Worm (Caenorhabditis elegans) whole organism, L4 larva: ENCODE measurements around the gene M01H9.2.

Source experiments
- F37D6.2 ChIP-seq: sonication (generic microtip); optimal IDR thresholded peaks from 2 replicates; lab custom pipeline; 2016; ENCODE audit warnings: mild to moderate bottlenecking, missing genetic modification characterization, missing compliant biosample characterization
- R02D3.7 ChIP-seq: fragments of 150-350 bp; sonication (generic microtip); optimal IDR thresholded peaks from 3 replicates; lab custom pipeline; 2014; ENCODE audit warnings: missing biosample characterization, missing genetic modification characterization
- T26A8.4 ChIP-seq: fragments of 200-800 bp; sonication (Bioruptor generic); IDR thresholded peaks from 2 replicates; pipeline ENCODE4 v1.3.6; 2022; ENCODE audit warnings: missing genetic modification characterization, missing compliant biosample characterization
- Y48G9A.11 ChIP-seq: fragments of 200-800 bp; sonication (Bioruptor generic); IDR thresholded peaks from 2 replicates; pipeline ENCODE4 v1.3.6; 2022; ENCODE audit warnings: missing genetic modification reagents, missing genetic modification characterization, missing compliant biosample characterization
- Y5F2A.4 ChIP-seq: fragments of 200-800 bp; sonication (Bioruptor generic); optimal IDR thresholded peaks from 2 replicates; lab custom pipeline; 2018; ENCODE audit warnings: mild to moderate bottlenecking, missing genetic modification characterization, missing compliant biosample characterization
- aha-1 ChIP-seq: fragments of 150-350 bp; peaks from one replicate; lab custom pipeline; 2014; ENCODE audit warnings: missing biosample characterization, missing genetic modification characterization
- ama-1 ChIP-seq: fragments of 150-350 bp; optimal IDR thresholded peaks from 2 replicates; lab custom pipeline; 2014; ENCODE audit warnings: inconsistent platforms, mixed read lengths
- ceh-28 ChIP-seq: fragments of 150-350 bp; optimal IDR thresholded peaks from 2 replicates; lab custom pipeline; 2014; ENCODE audit warnings: missing biosample characterization, missing genetic modification reagents, missing genetic modification characterization
- ceh-32 ChIP-seq: sonication (generic microtip); optimal IDR thresholded peaks from 2 replicates; lab custom pipeline; 2016; ENCODE audit warnings: mild to moderate bottlenecking, missing genetic modification characterization, missing compliant biosample characterization; ENCODE audit not compliant: poor library complexity
- ceh-82 ChIP-seq: sonication (generic microtip); optimal IDR thresholded peaks from 2 replicates; lab custom pipeline; 2017; ENCODE audit warnings: missing biosample characterization, missing genetic modification characterization
- ces-1 ChIP-seq: fragments of 150-350 bp; sonication (generic microtip); optimal IDR thresholded peaks from 4 replicates; lab custom pipeline; 2014; ENCODE audit warnings: missing biosample characterization, missing genetic modification reagents, missing genetic modification characterization
- ctbp-1 ChIP-seq: fragments of 200-800 bp; sonication (Bioruptor generic); IDR thresholded peaks from 2 replicates; pipeline ENCODE4 v1.3.6; 2022; ENCODE audit warnings: missing genetic modification reagents, missing genetic modification characterization, missing compliant biosample characterization
- daf-16 ChIP-seq, 3 experiments: sonication (generic microtip); optimal IDR thresholded peaks; 2 replicates each; lab custom pipeline; 2016 to 2017; ENCODE audit warnings: missing genetic modification characterization in 3 of 3, missing genetic modification reagents in 3 of 3, mild to moderate bottlenecking in 2 of 3, missing compliant biosample characterization in 2 of 3, missing biosample characterization in 1 of 3, moderate library complexity in 1 of 3
- dmd-6 ChIP-seq: fragments of 200-800 bp; sonication (Bioruptor generic); IDR thresholded peaks from 2 replicates; pipeline ENCODE4 v1.3.6; 2022; ENCODE audit warnings: missing genetic modification reagents, missing genetic modification characterization, missing compliant biosample characterization
- dve-1 ChIP-seq: sonication (generic microtip); optimal IDR thresholded peaks from 2 replicates; lab custom pipeline; 2017; ENCODE audit warnings: antibody characterized with exemption, mild to moderate bottlenecking, missing genetic modification characterization, missing compliant biosample characterization; ENCODE audit not compliant: insufficient read depth
- fkh-10 ChIP-seq: fragments of 150-350 bp; optimal IDR thresholded peaks from 2 replicates; lab custom pipeline; 2014; ENCODE audit warnings: missing biosample characterization, missing genetic modification reagents, missing genetic modification characterization
- hlh-11 ChIP-seq: fragments of 200-800 bp; sonication (Bioruptor generic); optimal IDR thresholded peaks from 2 replicates; lab custom pipeline; 2018; ENCODE audit warnings: mild to moderate bottlenecking, missing genetic modification characterization, missing compliant biosample characterization
- hlh-30 ChIP-seq: sonication (generic microtip); optimal IDR thresholded peaks from 2 replicates; lab custom pipeline; 2017; ENCODE audit warnings: antibody characterized with exemption, mild to moderate bottlenecking, missing genetic modification characterization, missing compliant biosample characterization; ENCODE audit not compliant: insufficient read depth
- lin-1 ChIP-seq: fragments of 200-800 bp; sonication (Bioruptor generic); IDR thresholded peaks from 2 replicates; pipeline ENCODE4 v1.3.6; 2022; ENCODE audit warnings: missing genetic modification reagents, missing genetic modification characterization, missing compliant biosample characterization
- lin-15B ChIP-seq: fragments of 150-350 bp; sonication (generic microtip); optimal IDR thresholded peaks from 3 replicates; lab custom pipeline; 2014; ENCODE audit warnings: missing biosample characterization, missing genetic modification characterization
- lsy-2 ChIP-seq, 2 experiments: fragments of 150-350 bp in 1 of 2; sonication (generic microtip) in 1 of 2; optimal IDR thresholded peaks; 2 replicates each; lab custom pipeline; 2014 to 2017; ENCODE audit warnings: missing biosample characterization in 2 of 2, missing genetic modification characterization in 2 of 2
- madf-9 ChIP-seq: fragments of 200-800 bp; sonication (Bioruptor generic); conservative IDR thresholded peaks from 2 replicates; pipeline ENCODE4 v1.3.6; 2022; ENCODE audit warnings: missing genetic modification reagents, missing genetic modification characterization, missing compliant biosample characterization
- mdl-1 ChIP-seq, 2 experiments: fragments of 150-350 bp in 1 of 2; sonication (generic microtip) in 1 of 2; optimal IDR thresholded peaks; 2 replicates each; lab custom pipeline; 2014 to 2017; ENCODE audit warnings: missing biosample characterization in 2 of 2, missing genetic modification characterization in 2 of 2
- mdt-29 ChIP-seq: fragments of 200-800 bp; sonication (Bioruptor generic); IDR thresholded peaks from 2 replicates; pipeline ENCODE4 v1.3.6; 2022; ENCODE audit warnings: missing genetic modification reagents, missing genetic modification characterization, missing compliant biosample characterization
- mep-1 ChIP-seq: fragments of 150-350 bp; sonication (generic microtip); optimal IDR thresholded peaks from 3 replicates; lab custom pipeline; 2014; ENCODE audit warnings: missing biosample characterization, missing genetic modification characterization
- mxl-3 ChIP-seq: fragments of 200-800 bp; sonication (Bioruptor generic); optimal IDR thresholded peaks from 2 replicates; lab custom pipeline; 2018; ENCODE audit warnings: mild to moderate bottlenecking, missing genetic modification characterization, missing compliant biosample characterization
- nhr-11 ChIP-seq: fragments of 150-350 bp; optimal IDR thresholded peaks from 2 replicates; lab custom pipeline; 2014; ENCODE audit warnings: missing biosample characterization, missing genetic modification characterization
- nhr-25 ChIP-seq: sonication (generic microtip); optimal IDR thresholded peaks from 2 replicates; lab custom pipeline; 2017; ENCODE audit warnings: missing genetic modification characterization, mild to moderate bottlenecking, missing compliant biosample characterization, antibody characterized with exemption, moderate library complexity, borderline replicate concordance; ENCODE audit not compliant: insufficient read depth
- nhr-28 ChIP-seq: fragments of 150-350 bp; optimal IDR thresholded peaks from 2 replicates; lab custom pipeline; 2014; ENCODE audit warnings: missing biosample characterization, missing genetic modification characterization
- nhr-41 ChIP-seq: fragments of 200-800 bp; sonication (Bioruptor generic); IDR thresholded peaks from 2 replicates; pipeline ENCODE4 v1.3.6; 2022; ENCODE audit warnings: missing genetic modification reagents, missing genetic modification characterization, missing compliant biosample characterization
- nhr-48 ChIP-seq: sonication (generic microtip); optimal IDR thresholded peaks from 2 replicates; lab custom pipeline; 2016; ENCODE audit warnings: mild to moderate bottlenecking, missing genetic modification characterization, missing compliant biosample characterization
- nhr-77 ChIP-seq: fragments of 150-350 bp; optimal IDR thresholded peaks from 2 replicates; lab custom pipeline; 2014; ENCODE audit warnings: missing biosample characterization, missing genetic modification characterization
- pha-4 ChIP-seq, 2 experiments: fragments of 150-350 bp in 1 of 2; fragments of 200-800 bp in 1 of 2; sonication (Bioruptor generic) in 1 of 2; IDR thresholded peaks in 1 of 2; optimal IDR thresholded peaks in 1 of 2; 2 replicates each; pipeline versions ENCODE4 v1.3.6 to Lab custom; 2014 to 2022; ENCODE audit warnings: missing genetic modification characterization in 2 of 2, missing genetic modification reagents in 2 of 2, missing biosample characterization in 1 of 2, missing compliant biosample characterization in 1 of 2
- pqm-1 ChIP-seq: sonication (generic microtip); optimal IDR thresholded peaks from 2 replicates; lab custom pipeline; 2017; ENCODE audit warnings: missing biosample characterization, missing genetic modification characterization
- saeg-2 ChIP-seq: fragments of 200-800 bp; sonication (Bioruptor generic); IDR thresholded peaks from 2 replicates; pipeline ENCODE4 v1.3.6; 2022; ENCODE audit warnings: missing genetic modification reagents, missing genetic modification characterization, missing compliant biosample characterization
- spr-3 ChIP-seq: fragments of 200-800 bp; sonication (Bioruptor generic); optimal IDR thresholded peaks from 2 replicates; lab custom pipeline; 2018; ENCODE audit warnings: mild to moderate bottlenecking, missing genetic modification characterization, missing compliant biosample characterization
- tra-1 ChIP-seq: fragments of 200-800 bp; sonication (Bioruptor generic); IDR thresholded peaks from 2 replicates; pipeline ENCODE4 v1.3.6; 2022; ENCODE audit warnings: missing genetic modification reagents, missing genetic modification characterization, missing compliant biosample characterization
- unc-39 ChIP-seq: sonication (generic microtip); optimal IDR thresholded peaks from 2 replicates; lab custom pipeline; 2017; ENCODE audit warnings: missing biosample characterization, missing genetic modification characterization
- unc-62 ChIP-seq, 3 experiments: fragments of 150-350 bp in 1 of 3; sonication (generic microtip); optimal IDR thresholded peaks in 2 of 3; peaks in 1 of 3; 1 replicate in 1 of 3; 2 replicates in 2 of 3; lab custom pipeline; 2014 to 2017; ENCODE audit warnings: missing biosample characterization in 3 of 3, missing genetic modification characterization in 3 of 3, missing genetic modification reagents in 3 of 3, missing genotype in 1 of 3
- zip-11 ChIP-seq: fragments of 200-800 bp; sonication (Bioruptor generic); IDR thresholded peaks from 2 replicates; pipeline ENCODE4 v1.3.6; 2022; ENCODE audit warnings: missing genetic modification characterization, missing compliant biosample characterization
- zip-2 ChIP-seq: fragments of 150-350 bp; optimal IDR thresholded peaks from 2 replicates; lab custom pipeline; 2014; ENCODE audit warnings: missing biosample characterization, missing genetic modification characterization

The M01H9.2 gene

ce11 chrIV:4477009-4477471 is 14.0 kb upstream of the M01H9.2 start, which contains the start of gene M01H9.3 (continued):
- TF ChIP-seq lin-1 (GFP tag; lab: Robert Waterston, UW) (0 out of 2 replicates have a peak, but pooled peaks have one; percentile 11), hlh-30 (tag; lab: Kevin White, UChicago) (peak; percentile 95), unc-62 (GFP tag; optimal IDR thresholded peaks at IDR 0.05 in 1 of 2; lab: Kevin White, UChicago) (peak in 1 of 2 experiments; percentile 87), unc-62 (tag; optimal IDR thresholded peaks at IDR 0.05; lab: Kevin White, UChicago) (no peak), lin-15B (tag; lab: Kevin White, UChicago) (no peak), nhr-11 (tag; lab: Kevin White, UChicago) (peak; percentile 61), mdt-29 (GFP tag; lab: Robert Waterston, UW) (peak; percentile 49; the same call in 1 of the 2 replicates), nhr-77 (tag; lab: Kevin White, UChicago) (peak; percentile 20), ces-1 (GFP tag; lab: Kevin White, UChicago) (no peak), ama-1 (peak; percentile 86), pha-4 (GFP tag; IDR thresholded peaks at IDR 0.05; lab: Robert Waterston, UW) (no peak), pha-4 (tag; optimal IDR thresholded peaks at IDR 0.05; lab: Kevin White, UChicago) (peak; percentile 36), unc-39 (tag; lab: Kevin White, UChicago) (no peak), ceh-28 (tag; lab: Kevin White, UChicago) (no peak), ceh-82 (tag; lab: Kevin White, UChicago) (no peak), mxl-3 (GFP tag; lab: Kevin White, UChicago) (peak; percentile 46), spr-3 (no peak)

ce11 chrIV:4475362-4476086 is 12.5 kb upstream of the M01H9.2 start:
- TF ChIP-seq nhr-28 (tag; lab: Kevin White, UChicago) (peak; percentile 39), nhr-48 (peak; percentile 17), dve-1 (tag; lab: Kevin White, UChicago) (peak; percentile 66), saeg-2 (0 out of 2 replicates have a peak, but pooled peaks have one; percentile 6), ceh-32 (tag; lab: Kevin White, UChicago) (no peak), fkh-10 (GFP tag; lab: Kevin White, UChicago) (no peak), lsy-2 (tag; optimal IDR thresholded peaks at IDR 0.05; lab: Kevin White, UChicago) (peak in 1 of 2 experiments; percentile 5), mxl-3 (GFP tag; lab: Kevin White, UChicago) (peak; percentile 74), hlh-30 (tag; lab: Kevin White, UChicago) (peak; percentile 47), aha-1 (tag; lab: Kevin White, UChicago) (peak; percentile 89), ama-1 (peak; percentile 34), pqm-1 (tag; lab: Kevin White, UChicago) (peak; percentile 24), dmd-6 (GFP tag; lab: Robert Waterston, UW) (0 out of 2 replicates have a peak, but pooled peaks have one; percentile 13), zip-2 (tag; lab: Kevin White, UChicago) (no peak), mdl-1 (tag; optimal IDR thresholded peaks at IDR 0.05; lab: Kevin White, UChicago) (no peak), T26A8.4 (no peak), hlh-11 (tag; lab: Kevin White, UChicago) (peak; percentile 17), daf-16 (GFP tag; optimal IDR thresholded peaks at IDR 0.05; lab: Kevin White, UChicago) (no peak), daf-16 (tag; optimal IDR thresholded peaks at IDR 0.05; lab: Kevin White, UChicago) (peak; percentile 47), pha-4 (GFP tag; IDR thresholded peaks at IDR 0.05; lab: Robert Waterston, UW) (peak; percentile 22; the same call in 1 of the 2 replicates), pha-4 (tag; optimal IDR thresholded peaks at IDR 0.05; lab: Kevin White, UChicago) (no peak), tra-1 (0 out of 2 replicates have a peak, but pooled peaks have one; percentile 18)
- TF ChIP-seq, all 104 proteins: peak for 15

ce11 chrIV:4473767-4474166 is 10.7 kb upstream of the M01H9.2 start:
- TF ChIP-seq mxl-3 (GFP tag; lab: Kevin White, UChicago) (peak; percentile 24), nhr-25 (tag; lab: Kevin White, UChicago) (no peak), mep-1 (tag; lab: Kevin White, UChicago) (no peak), madf-9 (GFP tag; lab: Robert Waterston, UW) (0 out of 2 replicates have a peak, but pooled peaks have one; percentile 25), unc-62 (GFP tag; optimal IDR thresholded peaks at IDR 0.05 in 1 of 2; lab: Kevin White, UChicago) (no peak), unc-62 (tag; optimal IDR thresholded peaks at IDR 0.05; lab: Kevin White, UChicago) (no peak), ama-1 (no peak), ceh-82 (tag; lab: Kevin White, UChicago) (no peak), zip-11 (GFP tag; lab: Robert Waterston, UW) (no peak), dmd-6 (GFP tag; lab: Robert Waterston, UW) (no peak), nhr-41 (no peak), Y48G9A.11 (GFP tag; lab: Robert Waterston, UW) (0 out of 2 replicates have a peak, but pooled peaks have one; percentile 5), Y5F2A.4 (no peak), lin-15B (tag; lab: Kevin White, UChicago) (no peak), R02D3.7 (no peak), ceh-32 (tag; lab: Kevin White, UChicago) (no peak), ctbp-1 (GFP tag; lab: Robert Waterston, UW) (0 out of 2 replicates have a peak, but pooled peaks have one; percentile 32), daf-16 (GFP tag; optimal IDR thresholded peaks at IDR 0.05; lab: Kevin White, UChicago) (no peak), daf-16 (tag; optimal IDR thresholded peaks at IDR 0.05; lab: Kevin White, UChicago) (no peak), F37D6.2 (no peak)
